Fruit fly (Drosophila melanogaster): ENCODE data around the gene osa.

The osa gene

DNA sequence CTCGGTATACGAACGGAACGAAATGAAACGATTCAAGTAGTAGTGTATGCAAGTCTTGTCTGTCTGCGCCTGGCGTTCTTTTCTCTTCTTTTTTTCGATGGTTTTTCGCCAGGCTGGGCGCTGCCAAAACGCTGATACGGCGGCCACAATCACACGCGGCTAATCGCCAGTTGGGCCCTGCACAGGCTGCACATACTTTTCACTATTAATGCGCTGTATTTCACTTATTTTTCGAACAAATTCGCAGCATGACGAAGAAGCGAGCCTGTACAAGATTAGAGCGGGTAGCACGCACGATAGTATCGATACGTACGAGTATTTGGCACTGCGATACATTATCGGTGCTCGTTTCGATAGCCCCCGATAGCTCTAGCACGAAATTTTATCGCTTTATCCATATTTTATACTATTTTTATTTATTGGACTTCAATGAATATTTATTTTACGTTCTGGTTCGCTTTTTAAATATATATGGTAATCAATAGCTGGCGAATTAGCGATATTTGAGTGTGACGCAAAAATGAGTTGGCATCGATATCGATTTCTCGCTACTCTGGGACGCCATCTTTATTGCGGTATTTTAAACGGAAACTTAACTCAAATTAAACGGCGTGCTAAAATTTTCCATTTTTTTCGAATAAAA lies at the start of gene osa:
Gene osa, minus strand, starts transcription at position 300 of the 643 bp plus-strand sequence.
- TF ChIP-seq CG8319 (GFP tag; optimal IDR thresholded peaks at IDR 0.05) (no peak), net (GFP tag; optimal IDR thresholded peaks at IDR 0.05) (no peak), esn (GFP tag; optimal IDR thresholded peaks at IDR 0.05) (no peak), spab (GFP tag; optimal IDR thresholded peaks at IDR 0.05) (no peak), Ets21C (GFP tag; optimal IDR thresholded peaks at IDR 0.05) (no peak), fkh (GFP tag; optimal IDR thresholded peaks at IDR 0.05) (no peak), Eip93F (GFP tag; optimal IDR thresholded peaks at IDR 0.05) (no peak), CG15336 (GFP tag; IDR thresholded peaks at IDR 0.05) (no peak), ss (GFP tag; optimal IDR thresholded peaks at IDR 0.05) (peak in 1 of 2 experiments; percentile 29), acj6 (GFP tag; optimal IDR thresholded peaks at IDR 0.05) (no peak), CG6792 (GFP tag; optimal IDR thresholded peaks at IDR 0.05) (no peak), CG4318 (GFP tag; optimal IDR thresholded peaks at IDR 0.05) (no peak), dac (GFP tag; optimal IDR thresholded peaks at IDR 0.05) (no peak), Ets96B (tag; optimal IDR thresholded peaks at IDR 0.05) (no peak), Eip75B (GFP tag; optimal IDR thresholded peaks at IDR 0.05) (no peak), CG6276 (GFP tag; optimal IDR thresholded peaks at IDR 0.05) (no peak), Hr4 (GFP tag; optimal IDR thresholded peaks at IDR 0.05) (no peak), dsx (GFP tag; optimal IDR thresholded peaks at IDR 0.05; ENCODE audit: poor library complexity, severe bottlenecking) (no peak), Gug (GFP tag; IDR thresholded peaks at IDR 0.05) (no peak), fd59A (GFP tag; optimal IDR thresholded peaks at IDR 0.05) (no peak), eg (GFP tag; IDR thresholded peaks at IDR 0.05) (no peak), pdm3 (GFP tag; optimal IDR thresholded peaks at IDR 0.05) (no peak), CG7368 (GFP tag; optimal IDR thresholded peaks at IDR 0.05) (no peak), Eip78C (GFP tag) (peak; percentile 52), salr (GFP tag; optimal IDR thresholded peaks at IDR 0.05) (no peak), CG34406 (GFP tag; optimal IDR thresholded peaks at IDR 0.05) (no peak), CG11902 (GFP tag; optimal IDR thresholded peaks at IDR 0.05) (no peak), CG16779 (tag; optimal IDR thresholded peaks at IDR 0.05) (no peak), CG8119 (GFP tag; IDR thresholded peaks at IDR 0.05) (no peak), Smox (GFP tag; optimal IDR thresholded peaks at IDR 0.05) (peak; percentile 27), OdsH (GFP tag; optimal IDR thresholded peaks at IDR 0.05) (no peak), Sox14 (GFP tag; optimal IDR thresholded peaks at IDR 0.05) (peak; percentile 28), vri (GFP tag; optimal IDR thresholded peaks at IDR 0.05) (no peak), CG6163 (GFP tag; IDR thresholded peaks at IDR 0.05) (no peak), Sox102F (GFP tag; optimal IDR thresholded peaks at IDR 0.05) (no peak), Hr38 (GFP tag; optimal IDR thresholded peaks at IDR 0.05) (no peak), CG11294 (GFP tag; IDR thresholded peaks at IDR 0.05) (no peak), CG1621 (tag; optimal IDR thresholded peaks at IDR 0.05) (no peak), cyc (GFP tag; optimal IDR thresholded peaks at IDR 0.05) (no peak), CG6808 (GFP tag; optimal IDR thresholded peaks at IDR 0.05) (no peak), CG8632 (GFP tag; optimal IDR thresholded peaks at IDR 0.05) (no peak), Blimp-1 (GFP tag; optimal IDR thresholded peaks at IDR 0.05) (no peak), CG10669 (GFP tag; optimal IDR thresholded peaks at IDR 0.05) (no peak), CG32006 (GFP tag; optimal IDR thresholded peaks at IDR 0.05) (no peak), Sox15 (GFP tag; optimal IDR thresholded peaks at IDR 0.05) (no peak), CG10631 (GFP tag; optimal IDR thresholded peaks at IDR 0.05) (peak; percentile 2), achi (GFP tag; optimal IDR thresholded peaks at IDR 0.05) (no peak), topi (GFP tag; optimal IDR thresholded peaks at IDR 0.05) (no peak), CG9139 (GFP tag; optimal IDR thresholded peaks at IDR 0.05) (peak; percentile 3), Met (GFP tag; optimal IDR thresholded peaks at IDR 0.05) (no peak), CG3919 (GFP tag; optimal IDR thresholded peaks at IDR 0.05) (peak; percentile 20), svp (GFP tag) (peak; percentile 64)
